Fruit fly (Drosophila melanogaster): ENCODE data around the gene Rpt2.
A peak's percentile ranks its signal among the peaks of the same experiment; 100 is the strongest.

Rpt2 gene

DNA sequence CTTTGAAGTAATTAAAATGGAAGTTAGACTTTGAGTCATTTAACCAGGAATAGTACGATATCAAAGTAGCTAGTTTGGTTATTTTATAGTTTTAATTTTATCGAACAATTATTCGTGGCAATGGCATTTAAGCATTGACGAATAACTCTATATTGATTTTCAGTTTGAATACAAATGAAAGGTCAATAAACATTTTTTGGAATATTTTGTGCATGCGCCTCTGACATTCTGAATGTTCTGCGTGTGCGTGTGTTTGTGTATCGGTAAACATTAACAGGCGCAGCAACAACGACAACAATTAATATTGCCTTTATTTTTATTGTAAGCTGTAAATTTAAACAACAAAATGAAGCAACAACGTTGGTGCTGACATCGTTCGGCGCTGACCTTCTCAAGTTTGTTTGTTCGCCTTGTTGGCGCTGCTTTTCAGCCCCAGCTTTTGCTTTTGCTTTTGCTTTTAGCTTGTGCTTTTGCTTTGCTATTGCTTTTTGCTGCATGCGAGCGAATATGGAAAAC, 22.0 kb downstream of the Rpt2 start (continued):
- TF ChIP-seq CG1233 (GFP tag; optimal IDR thresholded peaks at IDR 0.05) (peak; percentile 38), CG4404 (GFP tag; IDR thresholded peaks at IDR 0.05) (no peak), Usf (GFP tag; optimal IDR thresholded peaks at IDR 0.05) (no peak), CG6175 (GFP tag; IDR thresholded peaks at IDR 0.05) (no peak), CG11093 (GFP tag; IDR thresholded peaks at IDR 0.05) (no peak), CG6765 (GFP tag; optimal IDR thresholded peaks at IDR 0.05) (peak; percentile 1), Opbp (GFP tag; IDR thresholded peaks at IDR 0.05; ENCODE audit: partially characterized antibody) (no peak), CG7271 (tag; optimal IDR thresholded peaks at IDR 0.05) (peak; percentile 27), H2.0 (GFP tag; IDR thresholded peaks at IDR 0.05) (no peak), jing (GFP tag; optimal IDR thresholded peaks at IDR 0.05) (no peak), cwo (GFP tag; optimal IDR thresholded peaks at IDR 0.05) (no peak), dmrt99B (tag; optimal IDR thresholded peaks at IDR 0.05) (peak; percentile 56), Bgb (GFP tag; IDR thresholded peaks at IDR 0.05; ENCODE audit: partially characterized antibody) (no peak), ara (GFP tag; IDR thresholded peaks at IDR 0.05) (peak; percentile 11; the same call in 1 of the 2 replicates), Dad (GFP tag; optimal IDR thresholded peaks at IDR 0.05) (no peak), CG9797 (GFP tag; optimal IDR thresholded peaks at IDR 0.05) (no peak), wek (GFP tag; optimal IDR thresholded peaks at IDR 0.05) (peak; percentile 53), bowl (GFP tag; IDR thresholded peaks at IDR 0.05) (no peak), CG12391 (tag; optimal IDR thresholded peaks at IDR 0.05) (peak; percentile 3), unc-4 (GFP tag; IDR thresholded peaks at IDR 0.05; ENCODE audit: partially characterized antibody) (no peak), B-H1 (GFP tag; IDR thresholded peaks at IDR 0.05) (no peak), pho (GFP tag; optimal IDR thresholded peaks at IDR 0.05) (no peak), jumu (GFP tag; optimal IDR thresholded peaks at IDR 0.05) (no peak), CG11560 (tag; IDR thresholded peaks at IDR 0.05) (no peak), usp (GFP tag; optimal IDR thresholded peaks at IDR 0.05) (no peak), CG11085 (GFP tag; IDR thresholded peaks at IDR 0.05) (no peak), Oaz (GFP tag; IDR thresholded peaks at IDR 0.05) (no peak), CG8089 (GFP tag; optimal IDR thresholded peaks at IDR 0.05) (no peak), ac (GFP tag; optimal IDR thresholded peaks at IDR 0.05) (no peak), klu (GFP tag; IDR thresholded peaks at IDR 0.05) (no peak), al (GFP tag; IDR thresholded peaks at IDR 0.05) (no peak), Sox100B (GFP tag; optimal IDR thresholded peaks at IDR 0.05) (peak; percentile 80), CG13424 (tag; optimal IDR thresholded peaks at IDR 0.05) (peak; percentile 57), bab2 (GFP tag; optimal IDR thresholded peaks at IDR 0.05) (peak; percentile 18), Vsx1 (GFP tag; optimal IDR thresholded peaks at IDR 0.05) (peak; percentile 58), CG6854 (GFP tag; optimal IDR thresholded peaks at IDR 0.05) (no peak), Dp (GFP tag; optimal IDR thresholded peaks at IDR 0.05) (no peak), trem (tag; optimal IDR thresholded peaks at IDR 0.05) (no peak), disco-r (GFP tag; optimal IDR thresholded peaks at IDR 0.05) (no peak), fu2 (GFP tag; optimal IDR thresholded peaks at IDR 0.05) (no peak), Hr78 (GFP tag; optimal IDR thresholded peaks at IDR 0.05) (peak in 1 of 2 experiments; percentile 91), her (GFP tag; optimal IDR thresholded peaks at IDR 0.05) (no peak), Atf6 (GFP tag; IDR thresholded peaks at IDR 0.05) (no peak), HLH54F (GFP tag; optimal IDR thresholded peaks at IDR 0.05) (no peak), Eip74EF (GFP tag; optimal IDR thresholded peaks at IDR 0.05) (peak in 1 of 2 experiments; percentile 49), CG10959 (GFP tag; IDR thresholded peaks at IDR 0.05) (no peak), grn (GFP tag; optimal IDR thresholded peaks at IDR 0.05) (no peak), kah (GFP tag; optimal IDR thresholded peaks at IDR 0.05) (peak; percentile 52), CG7963 (GFP tag; IDR thresholded peaks at IDR 0.05; ENCODE audit: partially characterized antibody) (no peak), CG34376 (GFP tag; optimal IDR thresholded peaks at IDR 0.05) (no peak), CG42726 (GFP tag; IDR thresholded peaks at IDR 0.05; ENCODE audit: partially characterized antibody) (no peak)

Data from whole organism, embryonic.